Worm (Caenorhabditis elegans) whole organism, L2 larva: Measurements from ENCODE around the gene Y41D4A.4.

Experiments used
- F13H6.1 ChIP-seq: sonication (generic microtip); optimal IDR thresholded peaks from 2 replicates; lab custom pipeline; 2016; ENCODE audit warnings: missing genetic modification characterization, missing compliant biosample characterization
- R02D3.7 ChIP-seq: fragments of 150-350 bp; optimal IDR thresholded peaks from 2 replicates; lab custom pipeline; 2014; ENCODE audit warnings: missing biosample characterization, missing genetic modification characterization
- Y55F3AM.14 ChIP-seq: fragments of 200-800 bp; sonication (Bioruptor generic); optimal IDR thresholded peaks from 2 replicates; lab custom pipeline; 2018; ENCODE audit warnings: mild to moderate bottlenecking, missing genetic modification characterization, missing compliant biosample characterization
- ZK546.5 ChIP-seq: sonication (generic microtip); optimal IDR thresholded peaks from 2 replicates; lab custom pipeline; 2017; ENCODE audit warnings: missing biosample characterization, missing genetic modification characterization
- aly-2 ChIP-seq: fragments of 150-350 bp; optimal IDR thresholded peaks from 2 replicates; lab custom pipeline; 2014; ENCODE audit warnings: missing biosample characterization, missing genetic modification characterization
- ama-1 ChIP-seq: fragments of 150-350 bp; optimal IDR thresholded peaks from 2 replicates; lab custom pipeline; 2018; ENCODE audit warnings: inconsistent platforms
- blmp-1 ChIP-seq: sonication (generic microtip); optimal IDR thresholded peaks from 2 replicates; lab custom pipeline; 2017; ENCODE audit warnings: missing genetic modification characterization, mild to moderate bottlenecking, missing compliant biosample characterization, antibody characterized with exemption, moderate library complexity; ENCODE audit not compliant: insufficient read depth
- ceh-82 ChIP-seq: fragments of 150-350 bp; optimal IDR thresholded peaks from 2 replicates; lab custom pipeline; 2014; ENCODE audit warnings: missing biosample characterization, missing genetic modification characterization
- crh-2 ChIP-seq: sonication (generic microtip); optimal IDR thresholded peaks from 2 replicates; lab custom pipeline; 2017; ENCODE audit warnings: missing biosample characterization, missing genetic modification characterization
- elt-1 ChIP-seq: fragments of 150-350 bp; optimal IDR thresholded peaks from 2 replicates; lab custom pipeline; 2014; ENCODE audit warnings: missing biosample characterization, missing genetic modification characterization
- fos-1 ChIP-seq: fragments of 150-350 bp; optimal IDR thresholded peaks from 2 replicates; lab custom pipeline; 2014; ENCODE audit warnings: missing biosample characterization, missing genetic modification characterization
- gmeb-1 ChIP-seq: fragments of 150-350 bp; optimal IDR thresholded peaks from 2 replicates; lab custom pipeline; 2014; ENCODE audit warnings: missing biosample characterization, missing genetic modification characterization
- lin-11 ChIP-seq: fragments of 150-350 bp; sonication (generic microtip); optimal IDR thresholded peaks from 2 replicates; lab custom pipeline; 2014; ENCODE audit warnings: missing biosample characterization, missing genetic modification characterization, inconsistent platforms, mixed read lengths
- lin-13 ChIP-seq: fragments of 150-350 bp; optimal IDR thresholded peaks from 2 replicates; lab custom pipeline; 2014; ENCODE audit warnings: missing biosample characterization, missing genetic modification reagents, missing genetic modification characterization
- lin-39 ChIP-seq: fragments of 150-350 bp; optimal IDR thresholded peaks from 2 replicates; lab custom pipeline; 2014; ENCODE audit warnings: missing biosample characterization, missing genetic modification reagents, missing genetic modification characterization
- lsy-2 ChIP-seq, 2 experiments: fragments of 150-350 bp in 1 of 2; sonication (generic microtip) in 1 of 2; optimal IDR thresholded peaks; 2 replicates each; lab custom pipeline; 2014 to 2017; ENCODE audit warnings: missing biosample characterization in 2 of 2, missing genetic modification characterization in 2 of 2
- mbf-1 ChIP-seq: sonication (generic microtip); optimal IDR thresholded peaks from 2 replicates; lab custom pipeline; 2017; ENCODE audit warnings: missing biosample characterization, missing genetic modification characterization
- nhr-11 ChIP-seq: fragments of 150-350 bp; optimal IDR thresholded peaks from 2 replicates; lab custom pipeline; 2014; ENCODE audit warnings: missing biosample characterization, missing genetic modification characterization
- nhr-12 ChIP-seq: fragments of 150-350 bp; optimal IDR thresholded peaks from 2 replicates; lab custom pipeline; 2014; ENCODE audit warnings: missing biosample characterization, missing genetic modification characterization
- nhr-129 ChIP-seq: fragments of 150-350 bp; optimal IDR thresholded peaks from 2 replicates; lab custom pipeline; 2014; ENCODE audit warnings: missing biosample characterization, missing genetic modification characterization
- nhr-21 ChIP-seq: fragments of 150-350 bp; optimal IDR thresholded peaks from 2 replicates; lab custom pipeline; 2014; ENCODE audit warnings: missing biosample characterization, missing genetic modification characterization
- nhr-23 ChIP-seq: fragments of 150-350 bp; optimal IDR thresholded peaks from 2 replicates; lab custom pipeline; 2014; ENCODE audit warnings: missing biosample characterization, missing genetic modification reagents, missing genetic modification characterization
- nhr-237 ChIP-seq: fragments of 150-350 bp; optimal IDR thresholded peaks from 2 replicates; lab custom pipeline; 2014; ENCODE audit warnings: missing biosample characterization, missing genetic modification characterization
- nhr-25 ChIP-seq: fragments of 150-350 bp; sonication (generic microtip); optimal IDR thresholded peaks from 3 replicates; lab custom pipeline; 2014; ENCODE audit warnings: missing biosample characterization, missing genetic modification characterization
- nhr-6 ChIP-seq: fragments of 150-350 bp; optimal IDR thresholded peaks from 2 replicates; lab custom pipeline; 2014; ENCODE audit warnings: missing biosample characterization, missing genetic modification characterization
- nhr-77 ChIP-seq: fragments of 150-350 bp; optimal IDR thresholded peaks from 2 replicates; lab custom pipeline; 2014; ENCODE audit warnings: missing biosample characterization, missing genetic modification characterization
- peb-1 ChIP-seq: fragments of 150-350 bp; optimal IDR thresholded peaks from 2 replicates; lab custom pipeline; 2014; ENCODE audit warnings: missing biosample characterization, missing genetic modification characterization
- sem-4 ChIP-seq: fragments of 150-350 bp; optimal IDR thresholded peaks from 2 replicates; lab custom pipeline; 2014; ENCODE audit warnings: missing biosample characterization, missing genetic modification reagents, missing genetic modification characterization
- skn-1 ChIP-seq: sonication (generic microtip); optimal IDR thresholded peaks from 2 replicates; lab custom pipeline; 2017; ENCODE audit warnings: missing biosample characterization, missing genetic modification characterization
- sma-9 ChIP-seq, 2 experiments: fragments of 150-350 bp in 1 of 2; sonication (generic microtip) in 1 of 2; optimal IDR thresholded peaks; 2 replicates each; lab custom pipeline; 2014 to 2016; ENCODE audit warnings: missing genetic modification characterization in 2 of 2, mild to moderate bottlenecking in 1 of 2, missing biosample characterization in 1 of 2, missing compliant biosample characterization in 1 of 2, missing genetic modification reagents in 1 of 2, moderate library complexity in 1 of 2
- zag-1 ChIP-seq: fragments of 150-350 bp; optimal IDR thresholded peaks from 2 replicates; lab custom pipeline; 2014; ENCODE audit warnings: missing biosample characterization, missing genetic modification characterization
- ztf-1 ChIP-seq: fragments of 200-800 bp; sonication (Bioruptor generic); conservative IDR thresholded peaks from 2 replicates; pipeline ENCODE4 v1.3.6; 2022; ENCODE audit warnings: missing genetic modification characterization, missing compliant biosample characterization
- ztf-11 ChIP-seq: sonication (generic microtip); optimal IDR thresholded peaks from 2 replicates; lab custom pipeline; 2017; ENCODE audit warnings: missing biosample characterization, missing genetic modification characterization

The Y41D4A.4 gene

DNA sequence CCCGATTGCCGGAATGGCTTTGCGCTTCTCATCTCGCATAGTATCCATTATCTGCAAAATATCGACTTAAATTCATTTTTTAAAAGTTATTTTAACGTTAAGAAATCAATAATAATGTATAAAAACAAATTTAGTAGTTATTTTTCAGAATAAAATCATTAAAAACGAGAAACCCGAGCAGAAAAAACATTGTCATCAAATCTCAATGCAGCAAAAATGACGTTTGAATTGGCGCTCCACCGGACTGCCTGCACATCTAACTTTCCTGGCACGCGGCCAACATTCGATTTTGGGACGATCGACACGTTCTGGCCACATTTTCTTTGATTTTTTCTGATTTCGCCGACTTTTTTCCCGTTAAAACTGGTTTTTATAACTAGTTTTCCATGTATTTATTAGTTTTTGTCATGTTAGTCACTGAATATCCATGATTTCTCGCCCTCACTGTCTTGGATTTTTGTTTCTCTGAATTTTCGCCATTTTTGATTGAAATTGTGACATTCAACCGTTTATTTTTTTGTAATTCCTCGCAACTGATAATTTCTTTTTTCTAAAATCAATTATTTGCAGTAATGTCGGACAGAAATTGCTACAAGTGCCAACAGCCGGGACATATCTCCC is 36.0 kb upstream of the Y41D4A.4 start, which contains the start of the genes pbs-1 and K08D12.3 (continued):
- TF ChIP-seq peb-1 (no peak), elt-1 (tag; lab: Kevin White, UChicago) (no peak), zag-1 (tag; lab: Kevin White, UChicago) (no peak), crh-2 (peak; percentile 87), skn-1 (tag; lab: Kevin White, UChicago) (peak; percentile 79), R02D3.7 (tag; lab: Kevin White, UChicago) (no peak), nhr-6 (tag; lab: Kevin White, UChicago) (peak; percentile 45), ceh-82 (peak; percentile 40), lsy-2 (tag; optimal IDR thresholded peaks at IDR 0.05; lab: Kevin White, UChicago) (peak; percentile 71 to 92), ztf-1 (no peak), ama-1 (lab: Kevin White, UChicago) (peak; percentile 72), F13H6.1 (tag; lab: Kevin White, UChicago) (peak; percentile 82), nhr-25 (tag; lab: Kevin White, UChicago) (peak; percentile 84), fos-1 (peak; percentile 27), Y55F3AM.14 (GFP tag; lab: Kevin White, UChicago) (peak; percentile 19), nhr-237 (tag; lab: Kevin White, UChicago) (no peak), nhr-11 (no peak), nhr-21 (tag; lab: Kevin White, UChicago) (peak; percentile 81), lin-11 (tag; lab: Kevin White, UChicago) (peak; percentile 64), lin-13 (GFP tag; lab: Kevin White, UChicago) (peak; percentile 90), mbf-1 (tag; lab: Kevin White, UChicago) (no peak), nhr-77 (tag; lab: Kevin White, UChicago) (no peak), gmeb-1 (tag; lab: Kevin White, UChicago) (peak; percentile 95), aly-2 (tag; lab: Kevin White, UChicago) (no peak), blmp-1 (tag; lab: Kevin White, UChicago) (peak; percentile 12)

- TF ChIP-seq nhr-11 = no peak
- TF ChIP-seq sem-4 = no peak
- TF ChIP-seq nhr-237 (tag; lab: Kevin White, UChicago) = no peak
- TF ChIP-seq ama-1 (lab: Kevin White, UChicago) = no peak
- TF ChIP-seq ztf-1 = no peak
- no peak for TF ChIP-seq ZK546.5 (tag; lab: Kevin White, UChicago)
- TF ChIP-seq, all 48 proteins: peak for 0
Measured at ce11 chrIV:1710535-1710934, 35.3 kb upstream of the Y41D4A.4 start.

ce11 chrIV:1711029-1711489 is 34.7 kb upstream of the Y41D4A.4 start, which contains the start of gene rpi-2:
rpi-2 (plus strand) TSS chrIV:1711262.
- no peak for TF ChIP-seq blmp-1 (tag; lab: Kevin White, UChicago)
- TF ChIP-seq lin-39 (tag; lab: Kevin White, UChicago) = no peak
- TF ChIP-seq ZK546.5 (tag; lab: Kevin White, UChicago) = peak; percentile 50
- TF ChIP-seq lsy-2 (tag; optimal IDR thresholded peaks at IDR 0.05; lab: Kevin White, UChicago) = peak in 1 of 2 experiments; percentile 12
- peak; percentile 30 for TF ChIP-seq lin-13 (GFP tag; lab: Kevin White, UChicago)
- TF ChIP-seq nhr-25 (tag; lab: Kevin White, UChicago) = peak; percentile 22
- TF ChIP-seq lin-11 (tag; lab: Kevin White, UChicago) = no peak

- TF ChIP-seq nhr-12 (tag; lab: Kevin White, UChicago) = no peak
- TF ChIP-seq R02D3.7 (tag; lab: Kevin White, UChicago) = no peak
- no peak for TF ChIP-seq sma-9 (GFP tag; optimal IDR thresholded peaks at IDR 0.05; lab: Kevin White, UChicago)
- TF ChIP-seq sma-9 (tag; optimal IDR thresholded peaks at IDR 0.05; lab: Kevin White, UChicago) = no peak
- TF ChIP-seq ZK546.5 (tag; lab: Kevin White, UChicago) = no peak
- TF ChIP-seq nhr-129 (tag; lab: Kevin White, UChicago) = no peak
- TF ChIP-seq nhr-23 = no peak
- TF ChIP-seq gmeb-1 (tag; lab: Kevin White, UChicago) = no peak
Measured at ce11 chrIV:1713618-1714017, 32.2 kb upstream of the Y41D4A.4 start.

DNA sequence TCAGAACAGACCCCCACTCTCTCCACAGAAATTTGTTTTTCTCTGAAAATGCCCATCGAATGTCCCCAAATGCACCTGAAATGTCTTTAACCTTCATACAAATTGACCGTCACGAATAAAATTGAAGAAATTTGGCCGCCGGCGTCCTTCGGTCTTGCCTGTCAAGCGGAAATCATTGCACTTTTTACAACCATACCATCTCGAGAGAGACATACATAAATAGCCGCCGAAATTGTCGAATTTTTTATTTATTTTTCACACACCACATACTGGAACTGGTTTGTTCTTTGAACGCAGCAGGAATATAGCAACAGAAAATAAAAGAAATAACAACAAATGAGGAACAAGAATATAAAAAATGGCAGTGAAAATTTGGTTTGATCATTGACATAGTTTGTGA is 30.1 kb upstream of the Y41D4A.4 start:
- TF ChIP-seq ceh-82 = no peak
- no peak for TF ChIP-seq blmp-1 (tag; lab: Kevin White, UChicago)
- peak; percentile 74 for TF ChIP-seq nhr-25 (tag; lab: Kevin White, UChicago)
- no peak for TF ChIP-seq ztf-11 (tag; lab: Kevin White, UChicago)
